Fruit fly (Drosophila melanogaster) whole organism, embryonic: Measurements from ENCODE around the gene CG6983.
A peak's percentile ranks its signal among the peaks of the same experiment; 100 is the strongest.

Experiments used
- Atf-2 ChIP-seq: fragments of 200-800 bp; sonication (Bioruptor generic); optimal IDR thresholded peaks from 2 replicates; lab custom pipeline; 2016; ENCODE audit warnings: missing biosample characterization, missing genetic modification characterization
- Atf6 ChIP-seq: fragments of 200-800 bp; sonication (Bioruptor generic); IDR thresholded peaks from 2 replicates; pipeline ENCODE4 v1.3.6; 2022; ENCODE audit warnings: missing biosample characterization, missing genetic modification characterization
- CG11085 ChIP-seq: fragments of 200-800 bp; sonication (Bioruptor generic); IDR thresholded peaks from 2 replicates; pipeline ENCODE4 v1.3.6; 2022; ENCODE audit warnings: missing biosample characterization, missing genetic modification characterization
- CG11247 ChIP-seq: fragments of 200-800 bp; sonication (Bioruptor generic); IDR thresholded peaks from 2 replicates; pipeline ENCODE4 v1.3.6; 2022; ENCODE audit warnings: missing biosample characterization, missing genetic modification characterization
- CG11560 ChIP-seq: fragments of 200-800 bp; sonication (Bioruptor generic); IDR thresholded peaks from 3 replicates; pipeline ENCODE4 v1.3.6; 2022; ENCODE audit warnings: missing biosample characterization, missing genetic modification characterization
- CG12219 ChIP-seq: fragments of 200-800 bp; sonication (Bioruptor generic); optimal IDR thresholded peaks from 3 replicates; lab custom pipeline; 2018; ENCODE audit warnings: missing biosample characterization, mild to moderate bottlenecking, missing genetic modification characterization
- CG13624 ChIP-seq: fragments of 200-800 bp; sonication (Bioruptor generic); optimal IDR thresholded peaks from 2 replicates; lab custom pipeline; 2016; ENCODE audit warnings: missing biosample characterization, missing genetic modification characterization
- CG15479 ChIP-seq: fragments of 200-800 bp; sonication (Bioruptor generic); optimal IDR thresholded peaks from 3 replicates; lab custom pipeline; 2019; ENCODE audit warnings: missing biosample characterization, mild to moderate bottlenecking, missing genetic modification characterization, moderate library complexity
- CG1602 ChIP-seq: fragments of 200-800 bp; sonication (Bioruptor generic); optimal IDR thresholded peaks from 3 replicates; lab custom pipeline; 2016; ENCODE audit warnings: missing biosample characterization, missing genetic modification characterization
- CG1647 ChIP-seq: fragments of 200-800 bp; sonication (Bioruptor generic); optimal IDR thresholded peaks from 3 replicates; lab custom pipeline; 2016; ENCODE audit warnings: missing biosample characterization, missing genetic modification characterization
- CG17612 ChIP-seq: fragments of 200-800 bp; sonication (Bioruptor generic); IDR thresholded peaks from 2 replicates; pipeline ENCODE4 v1.3.6; 2022; ENCODE audit warnings: missing biosample characterization, missing genetic modification characterization
- CG30020 ChIP-seq: fragments of 200-800 bp; optimal IDR thresholded peaks from 2 replicates; lab custom pipeline; 2019; ENCODE audit warnings: missing biosample characterization, mild to moderate bottlenecking, missing genetic modification characterization, moderate library complexity
- CG34376 ChIP-seq: fragments of 200-800 bp; sonication (Bioruptor generic); optimal IDR thresholded peaks from 2 replicates; lab custom pipeline; 2018; ENCODE audit warnings: missing biosample characterization, mild to moderate bottlenecking, missing genetic modification characterization
- CG4328 ChIP-seq: fragments of 200-800 bp; sonication (Bioruptor generic); optimal IDR thresholded peaks from 3 replicates; lab custom pipeline; 2017; ENCODE audit warnings: missing biosample characterization, missing genetic modification reagents, missing genetic modification characterization
- CG43689 ChIP-seq: fragments of 200-800 bp; sonication (Bioruptor generic); IDR thresholded peaks from 2 replicates; pipeline ENCODE4 v1.3.6; 2022; ENCODE audit warnings: missing biosample characterization, missing genetic modification characterization
- CG5180 ChIP-seq: fragments of 200-800 bp; sonication (Bioruptor generic); optimal IDR thresholded peaks from 3 replicates; lab custom pipeline; 2017; ENCODE audit warnings: missing biosample characterization, missing genetic modification characterization, mild to moderate bottlenecking, moderate library complexity, missing genetic modification reagents
- Ets65A ChIP-seq: fragments of 200-800 bp; sonication (Bioruptor generic); peaks from one replicate; lab custom pipeline; 2016; ENCODE audit warnings: missing biosample characterization, missing genetic modification characterization
- GATAe ChIP-seq: fragments of 200-800 bp; sonication (Bioruptor generic); conservative IDR thresholded peaks from 2 replicates; pipeline ENCODE4 v1.3.6; 2022; ENCODE audit warnings: missing biosample characterization, missing genetic modification characterization
- Hmx ChIP-seq: fragments of 200-800 bp; sonication (Bioruptor generic); optimal IDR thresholded peaks from 2 replicates; lab custom pipeline; 2016; ENCODE audit warnings: missing biosample characterization, missing genetic modification characterization
- Hr51 ChIP-seq, 2 experiments: fragments of 200-800 bp; sonication (Bioruptor generic); optimal IDR thresholded peaks; 2 replicates in 1 of 2; 3 replicates in 1 of 2; lab custom pipeline; 2016 to 2018; ENCODE audit warnings: missing biosample characterization in 2 of 2, missing genetic modification characterization in 2 of 2, mild to moderate bottlenecking in 1 of 2, moderate library complexity in 1 of 2
- MBD-R2 ChIP-seq: fragments of 200-800 bp; sonication (Bioruptor generic); IDR thresholded peaks from 2 replicates; pipeline ENCODE4 v1.3.6; 2022; ENCODE audit warnings: missing biosample characterization, missing genetic modification characterization
- MTF-1 ChIP-seq: fragments of 200-800 bp; sonication (Bioruptor generic); optimal IDR thresholded peaks from 2 replicates; lab custom pipeline; 2018; ENCODE audit warnings: missing biosample characterization, mild to moderate bottlenecking, missing genetic modification characterization, borderline replicate concordance
- Med ChIP-seq: fragments of 200-800 bp; sonication (Bioruptor generic); peaks from one replicate; lab custom pipeline; 2016; ENCODE audit warnings: missing biosample characterization, missing genetic modification characterization, mild to moderate bottlenecking, inconsistent platforms, moderate library complexity
- Ravus ChIP-seq: fragments of 200-800 bp; sonication (Bioruptor generic); IDR thresholded peaks from 2 replicates; pipeline ENCODE4 v1.3.6; 2022; ENCODE audit warnings: missing biosample characterization, missing genetic modification characterization
- Usf ChIP-seq: fragments of 200-800 bp; sonication (Bioruptor generic); optimal IDR thresholded peaks from 2 replicates; lab custom pipeline; 2017; ENCODE audit warnings: missing genotype, missing biosample characterization, missing genetic modification characterization
- YL-1 ChIP-seq: fragments of 200-800 bp; sonication (Bioruptor generic); optimal IDR thresholded peaks from 3 replicates; lab custom pipeline; 2017; ENCODE audit warnings: missing biosample characterization, mild to moderate bottlenecking, missing genetic modification characterization
- az2 ChIP-seq: fragments of 200-800 bp; sonication (Bioruptor generic); optimal IDR thresholded peaks from 3 replicates; lab custom pipeline; 2016; ENCODE audit warnings: missing biosample characterization, missing genetic modification characterization
- corto ChIP-seq: fragments of 200-800 bp; sonication (Bioruptor generic); optimal IDR thresholded peaks from 2 replicates; lab custom pipeline; 2016; ENCODE audit warnings: missing biosample characterization, mild to moderate bottlenecking, missing genetic modification characterization, moderate library complexity
- cwo ChIP-seq: fragments of 200-800 bp; sonication (Bioruptor generic); optimal IDR thresholded peaks from 3 replicates; lab custom pipeline; 2017; ENCODE audit warnings: missing biosample characterization, missing genetic modification characterization, mild to moderate bottlenecking, moderate library complexity, missing genetic modification reagents
- eve ChIP-seq, 2 experiments: fragments of >200 bp; optimal IDR thresholded peaks; 2 replicates each; lab custom pipeline; 2017; ENCODE audit warnings: missing biosample characterization in 2 of 2, missing genetic modification characterization in 2 of 2
- exex ChIP-seq: fragments of 200-800 bp; sonication (Bioruptor generic); optimal IDR thresholded peaks from 4 replicates; lab custom pipeline; 2018; ENCODE audit warnings: missing biosample characterization, mild to moderate bottlenecking, missing genetic modification characterization, moderate library complexity
- gcm2 ChIP-seq: fragments of 200-800 bp; sonication (Bioruptor generic); optimal IDR thresholded peaks from 2 replicates; lab custom pipeline; 2016; ENCODE audit warnings: missing biosample characterization, missing genetic modification characterization
- gem ChIP-seq: fragments of 200-800 bp; sonication (Bioruptor generic); optimal IDR thresholded peaks from 2 replicates; lab custom pipeline; 2019; ENCODE audit warnings: missing biosample characterization, mild to moderate bottlenecking, missing genetic modification characterization, moderate library complexity
- h ChIP-seq: fragments of >200 bp; optimal IDR thresholded peaks from 2 replicates; lab custom pipeline; 2017
- kah ChIP-seq: fragments of 200-800 bp; sonication (Bioruptor generic); optimal IDR thresholded peaks from 2 replicates; lab custom pipeline; 2018; ENCODE audit warnings: missing biosample characterization, mild to moderate bottlenecking, missing genetic modification characterization
- lab ChIP-seq: fragments of 200-800 bp; sonication (Bioruptor generic); optimal IDR thresholded peaks from 3 replicates; lab custom pipeline; 2017; ENCODE audit warnings: missing biosample characterization, missing genetic modification characterization, mild to moderate bottlenecking, moderate library complexity, missing genetic modification reagents
- lola ChIP-seq, 3 experiments: fragments of >200 bp in 2 of 3; fragments of 200-800 bp in 1 of 3; sonication (Bioruptor generic) in 1 of 3; optimal IDR thresholded peaks; 2 replicates each; lab custom pipeline; 2017 to 2019; ENCODE audit warnings: missing biosample characterization in 3 of 3, missing genetic modification characterization in 3 of 3, mild to moderate bottlenecking in 1 of 3, moderate library complexity in 1 of 3
- nerfin-2 ChIP-seq: fragments of 200-800 bp; sonication (Bioruptor generic); IDR thresholded peaks from 2 replicates; pipeline ENCODE4 v1.3.6; 2022; ENCODE audit warnings: missing biosample characterization, missing genetic modification characterization; ENCODE audit not compliant: partially characterized antibody
- oc ChIP-seq: fragments of 200-800 bp; sonication (Bioruptor generic); optimal IDR thresholded peaks from 2 replicates; lab custom pipeline; 2018; ENCODE audit warnings: missing biosample characterization, mild to moderate bottlenecking, missing genetic modification characterization, moderate library complexity
- onecut ChIP-seq: fragments of 200-800 bp; sonication (Bioruptor generic); IDR thresholded peaks from 2 replicates; pipeline ENCODE4 v1.3.6; 2022; ENCODE audit warnings: missing biosample characterization, missing genetic modification characterization
- phol ChIP-seq: fragments of 200-800 bp; sonication (Bioruptor generic); optimal IDR thresholded peaks from 3 replicates; lab custom pipeline; 2018; ENCODE audit warnings: missing biosample characterization, mild to moderate bottlenecking, missing genetic modification characterization, moderate library complexity
- psq ChIP-seq: fragments of 200-800 bp; sonication (Bioruptor generic); optimal IDR thresholded peaks from 2 replicates; lab custom pipeline; 2017; ENCODE audit warnings: missing biosample characterization, missing genetic modification characterization
- salm ChIP-seq: fragments of 200-800 bp; sonication (Bioruptor generic); optimal IDR thresholded peaks from 2 replicates; lab custom pipeline; 2018; ENCODE audit warnings: missing biosample characterization, mild to moderate bottlenecking, missing genetic modification characterization
- sens ChIP-seq: fragments of 200-800 bp; sonication (Bioruptor generic); peaks from one replicate; lab custom pipeline; 2016; ENCODE audit warnings: missing biosample characterization, missing genetic modification characterization
- sisA ChIP-seq: fragments of 200-800 bp; sonication (Bioruptor generic); IDR thresholded peaks from 2 replicates; pipeline ENCODE4 v1.3.6; 2022; ENCODE audit warnings: missing biosample characterization, missing genetic modification characterization
- vnd ChIP-seq: fragments of 200-800 bp; sonication (Bioruptor generic); IDR thresholded peaks from 3 replicates; pipeline ENCODE4 v1.3.6; 2022; ENCODE audit warnings: missing biosample characterization, missing genetic modification characterization; ENCODE audit not compliant: partially characterized antibody
- wek ChIP-seq: fragments of 200-800 bp; sonication (Bioruptor generic); optimal IDR thresholded peaks from 3 replicates; lab custom pipeline; 2018; ENCODE audit warnings: missing biosample characterization, mild to moderate bottlenecking, missing genetic modification characterization, moderate library complexity

The CG6983 gene

DNA sequence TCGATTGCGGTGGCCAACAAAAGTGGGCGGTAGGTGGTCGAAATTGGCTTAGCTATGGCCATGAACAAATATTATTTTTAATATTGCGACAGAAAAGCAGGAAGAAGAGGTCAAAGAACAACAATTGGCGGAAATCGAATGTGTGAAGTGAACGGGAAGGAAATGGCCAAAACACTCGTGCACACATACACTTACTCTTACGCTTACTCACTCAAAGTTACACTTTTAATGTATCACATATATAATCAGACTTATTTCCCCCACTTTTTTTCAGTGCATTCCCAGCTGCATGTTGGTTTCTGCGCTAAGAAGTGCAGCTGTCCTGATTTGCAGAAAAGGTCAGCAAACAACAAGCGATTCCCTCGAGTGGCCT is 674 bp downstream of the CG6983 start (continued):
- TF ChIP-seq sens (GFP tag; lab: Kevin White, UChicago) (peak; percentile 52), Hr51 (GFP tag; optimal IDR thresholded peaks at IDR 0.05; lab: Kevin White, UChicago) (peak in 1 of 2 experiments; percentile 14), lola (GFP tag; optimal IDR thresholded peaks at IDR 0.05; lab: Kevin White, UChicago) (peak in 1 of 3 experiments; percentile 4), MBD-R2 (GFP tag; lab: Robert Waterston, UW) (no peak), Usf (GFP tag; lab: Kevin White, UChicago) (no peak), phol (peak; percentile 38), gcm2 (GFP tag; lab: Kevin White, UChicago) (no peak), CG12219 (GFP tag; lab: Kevin White, UChicago) (no peak), eve (GFP tag; optimal IDR thresholded peaks at IDR 0.05; lab: Kevin White, UChicago) (no peak), Hmx (GFP tag; lab: Kevin White, UChicago) (no peak), gem (tag; lab: Kevin White, UChicago) (peak; percentile 63), salm (no peak), Ets65A (GFP tag; lab: Kevin White, UChicago) (peak; percentile 95), CG11560 (tag; lab: Robert Waterston, UW) (no peak), Atf-2 (GFP tag; lab: Kevin White, UChicago) (no peak), CG13624 (no peak), CG1647 (GFP tag; lab: Kevin White, UChicago) (peak; percentile 34), az2 (GFP tag; lab: Kevin White, UChicago) (peak; percentile 17), Ravus (GFP tag; lab: Robert Waterston, UW) (no peak), MTF-1 (GFP tag; lab: Kevin White, UChicago) (no peak), h (lab: Kevin White, UChicago) (no peak), psq (GFP tag; lab: Kevin White, UChicago) (no peak), kah (GFP tag; lab: Kevin White, UChicago) (no peak), CG5180 (GFP tag; lab: Kevin White, UChicago) (no peak)

DNA sequence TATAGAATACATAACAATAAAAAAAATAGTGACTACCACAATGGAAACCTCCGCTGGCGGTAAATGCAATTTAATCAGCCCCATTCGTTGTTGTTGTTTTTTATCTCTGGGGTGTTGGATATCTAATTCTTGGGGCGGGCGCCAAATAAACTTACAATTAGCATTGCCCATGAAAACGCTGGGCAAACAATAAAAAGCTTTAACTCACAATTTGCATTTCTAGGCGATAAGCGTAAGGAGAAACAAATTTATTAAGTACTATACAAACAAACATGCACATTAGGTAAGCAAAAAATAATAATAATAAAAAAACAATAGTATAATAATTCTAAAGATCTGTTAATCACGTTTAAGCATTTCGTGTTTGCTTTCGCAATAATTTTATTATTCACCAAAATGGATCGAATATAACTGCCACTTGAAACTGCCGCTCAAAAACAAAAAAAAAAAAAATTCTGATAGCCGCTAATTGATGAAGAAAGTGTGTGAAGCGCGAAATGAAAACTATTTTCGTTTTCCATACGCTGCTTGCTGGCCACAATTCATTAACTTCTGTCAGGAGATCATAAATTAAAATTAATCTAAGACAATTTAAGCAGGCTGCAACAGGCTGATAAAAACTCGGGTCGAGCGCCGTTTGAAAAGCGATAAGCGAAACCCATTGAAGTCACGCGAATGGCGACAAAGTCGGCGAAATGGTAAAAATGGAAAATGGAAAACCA is 1.2 kb downstream of the CG6983 start:
- TF ChIP-seq Atf6, result no peak
- TF ChIP-seq CG34376 (GFP tag; lab: Kevin White, UChicago), result peak; percentile 24
- peak; percentile 58 for TF ChIP-seq CG15479 (GFP tag; lab: Kevin White, UChicago)
- peak; percentile 8 for TF ChIP-seq CG4328 (GFP tag; lab: Kevin White, UChicago)
- TF ChIP-seq exex (tag; lab: Kevin White, UChicago), result peak; percentile 83
- TF ChIP-seq Med, result peak; percentile 23
- TF ChIP-seq cwo (GFP tag; lab: Kevin White, UChicago), result peak; percentile 49
- TF ChIP-seq onecut (GFP tag; lab: Robert Waterston, UW), result no peak
- peak; percentile 17 for TF ChIP-seq corto (GFP tag; lab: Kevin White, UChicago)
- peak; percentile 41 for TF ChIP-seq lab
- TF ChIP-seq, all 482 proteins: peak for 8

DNA sequence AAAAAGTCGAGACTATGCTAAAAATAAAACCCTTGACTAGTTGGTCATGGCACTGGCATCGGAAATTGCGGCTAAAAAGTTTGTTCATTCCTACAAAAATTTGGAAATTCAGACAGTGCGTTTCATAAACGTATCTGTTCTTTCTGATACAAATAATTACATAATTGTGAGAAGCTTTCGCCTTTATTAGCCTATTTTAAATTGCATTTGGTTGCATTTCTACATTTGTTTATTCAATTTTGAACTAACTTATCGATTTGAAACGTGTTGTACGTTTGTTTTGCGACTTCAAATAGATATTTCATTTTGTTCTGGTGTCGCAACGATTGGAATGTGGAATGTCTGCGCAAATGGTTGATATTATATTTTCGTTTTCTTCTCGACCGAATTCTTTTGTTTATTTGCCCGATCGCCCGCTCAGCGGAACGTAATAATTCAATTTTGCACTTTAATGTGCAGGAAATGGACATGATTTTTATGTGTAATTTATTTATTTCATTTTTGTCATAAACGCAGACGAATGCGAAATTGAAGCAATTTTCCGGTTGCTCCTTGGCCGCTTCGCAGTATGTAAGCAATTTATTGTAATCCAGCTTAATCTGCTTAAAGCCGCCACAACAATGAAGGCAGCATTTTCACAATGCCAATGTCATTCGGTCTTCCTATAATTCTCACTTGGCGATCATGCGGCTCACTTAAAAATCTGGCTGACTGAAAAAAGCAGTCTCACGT is 3.0 kb downstream of the CG6983 start:
- TF ChIP-seq YL-1 (GFP tag; lab: Kevin White, UChicago) (no peak), wek (GFP tag; lab: Kevin White, UChicago) (no peak), vnd (no peak), sisA (GFP tag; lab: Robert Waterston, UW) (peak; percentile 46; the same call in 1 of the 2 replicates), CG30020 (no peak), Med (peak; percentile 95), CG17612 (GFP tag; lab: Robert Waterston, UW) (no peak), nerfin-2 (no peak), CG1602 (GFP tag; lab: Kevin White, UChicago) (no peak), CG43689 (GFP tag; lab: Robert Waterston, UW) (no peak), GATAe (no peak), CG11085 (GFP tag; lab: Robert Waterston, UW) (no peak), oc (tag; lab: Kevin White, UChicago) (no peak), CG11247 (GFP tag; lab: Robert Waterston, UW) (no peak)
